Fruit fly (Drosophila melanogaster): ENCODE data around the gene CG9459.

The CG9459 gene

dm6 chr3R:9800644-9801330, 17.4 kb downstream of the CG9459 start, which contains the start of the genes CG9467 and CG8526 (continued):
- TF ChIP-seq tin (GFP tag; optimal IDR thresholded peaks at IDR 0.05) (peak; percentile 76), Dbx (GFP tag; IDR thresholded peaks at IDR 0.05) (peak; percentile 70; the same call in 2 of the 3 replicates), emc (GFP tag; optimal IDR thresholded peaks at IDR 0.05) (no peak), CG14860 (GFP tag; IDR thresholded peaks at IDR 0.05; ENCODE audit: partially characterized antibody) (peak; percentile 72), prd (optimal IDR thresholded peaks at IDR 0.05) (no peak), prd (GFP tag; IDR thresholded peaks at IDR 0.05) (peak; percentile 84), CG17612 (GFP tag; IDR thresholded peaks at IDR 0.05) (no peak), CG8290 (GFP tag; optimal IDR thresholded peaks at IDR 0.05) (peak; percentile 60), CG8290 (tag; optimal IDR thresholded peaks at IDR 0.05) (no peak), Sox100B (GFP tag; optimal IDR thresholded peaks at IDR 0.05) (no peak), pita (GFP tag; optimal IDR thresholded peaks at IDR 0.05) (no peak), dysf (GFP tag; IDR thresholded peaks at IDR 0.05) (peak; percentile 61; the same call in 1 of the 3 replicates), CG10366 (GFP tag; IDR thresholded peaks at IDR 0.05) (peak; percentile 54; the same call in 1 of the 2 replicates), CG8089 (GFP tag; optimal IDR thresholded peaks at IDR 0.05) (no peak), pfk (GFP tag; optimal IDR thresholded peaks at IDR 0.05) (no peak), fd64A (GFP tag; optimal IDR thresholded peaks at IDR 0.05) (no peak), dati (GFP tag; IDR thresholded peaks at IDR 0.05) (no peak), CG15269 (tag; optimal IDR thresholded peaks at IDR 0.05) (no peak), Nf-YB (GFP tag; optimal IDR thresholded peaks at IDR 0.05) (no peak), sisA (GFP tag; IDR thresholded peaks at IDR 0.05) (peak; percentile 58; the same call in 1 of the 2 replicates), CG11247 (GFP tag; IDR thresholded peaks at IDR 0.05) (0 out of 2 replicates have a peak, but pooled peaks have one; percentile 29), Hr51 (GFP tag; optimal IDR thresholded peaks at IDR 0.05) (no peak), CG3163 (GFP tag; optimal IDR thresholded peaks at IDR 0.05) (no peak), CG11504 (tag; optimal IDR thresholded peaks at IDR 0.05) (no peak), CG34224 (GFP tag; IDR thresholded peaks at IDR 0.05; ENCODE audit: partially characterized antibody) (peak; percentile 71), vnd (GFP tag; IDR thresholded peaks at IDR 0.05; ENCODE audit: partially characterized antibody) (peak; percentile 73), Dref (GFP tag; IDR thresholded peaks at IDR 0.05) (peak; percentile 34; the same call in 1 of the 2 replicates), zf30C (GFP tag; optimal IDR thresholded peaks at IDR 0.05) (no peak), knrl (GFP tag; IDR thresholded peaks at IDR 0.05; ENCODE audit: partially characterized antibody) (peak; percentile 89), Abd-B (GFP tag; optimal IDR thresholded peaks at IDR 0.05) (peak; percentile 87), Mes4 (GFP tag; optimal IDR thresholded peaks at IDR 0.05) (no peak), mld (GFP tag; IDR thresholded peaks at IDR 0.05; ENCODE audit: partially characterized antibody) (peak; percentile 23; the same call in 1 of the 3 replicates), rib (GFP tag; IDR thresholded peaks at IDR 0.05) (no peak), gro (GFP tag; optimal IDR thresholded peaks at IDR 0.05) (no peak), org-1 (GFP tag; optimal IDR thresholded peaks at IDR 0.05) (no peak), Hr78 (GFP tag; optimal IDR thresholded peaks at IDR 0.05) (no peak), jumu (GFP tag; optimal IDR thresholded peaks at IDR 0.05) (no peak), CG9797 (GFP tag; optimal IDR thresholded peaks at IDR 0.05) (peak; percentile 85), Dek (tag; optimal IDR thresholded peaks at IDR 0.05) (peak; percentile 72), Ada2b (GFP tag; IDR thresholded peaks at IDR 0.05) (0 out of 2 replicates have a peak, but pooled peaks have one; percentile 8), Mad (GFP tag; optimal IDR thresholded peaks at IDR 0.05) (peak; percentile 5), D19B (GFP tag; optimal IDR thresholded peaks at IDR 0.05) (peak; percentile 50), Poxn (GFP tag; IDR thresholded peaks at IDR 0.05) (no peak), CG10274 (GFP tag; optimal IDR thresholded peaks at IDR 0.05) (no peak), HmgZ (tag; optimal IDR thresholded peaks at IDR 0.05) (peak; percentile 51), ro (GFP tag; IDR thresholded peaks at IDR 0.05) (no peak), onecut (GFP tag; IDR thresholded peaks at IDR 0.05) (no peak), hkb (optimal IDR thresholded peaks at IDR 0.05) (no peak), hkb (GFP tag; IDR thresholded peaks at IDR 0.05) (no peak), CG12104 (GFP tag; optimal IDR thresholded peaks at IDR 0.05) (peak; percentile 58)

Data from whole organism, embryonic.